Fruit fly (Drosophila melanogaster) S2 (cell line): Measurements from ENCODE around the gene hoe2.

Experiments
- CG8478 ChIP-seq: fragments of >200 bp; optimal IDR thresholded peaks from 2 replicates; lab custom pipeline; 2018
- CTCF ChIP-seq, 2 experiments: fragments of >200 bp; optimal IDR thresholded peaks; 2 replicates each; lab custom pipeline; 2018

DNA sequence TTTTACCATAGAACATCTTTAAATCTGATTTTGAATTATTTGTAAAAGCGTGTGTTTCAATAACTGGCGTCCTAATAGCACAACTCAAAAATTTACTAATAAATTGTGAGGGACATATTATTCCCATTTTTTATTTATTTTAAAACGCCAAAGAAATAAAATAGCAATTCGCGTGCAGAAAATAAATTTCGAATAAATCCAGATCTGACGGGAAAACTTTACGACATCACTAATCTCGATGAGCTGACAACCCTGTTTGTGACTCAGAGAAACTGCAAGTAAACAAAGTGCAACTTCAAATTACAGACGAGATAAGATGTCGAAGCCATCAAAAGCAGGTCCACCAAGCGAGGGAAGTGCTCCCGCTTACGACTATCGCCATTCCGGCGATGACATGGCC lies 29.2 kb upstream of the hoe2 start, which contains the start of gene CG34125:
- TF ChIP-seq CG8478 (lab: Kevin White, UChicago) (no peak), CTCF (optimal IDR thresholded peaks at IDR 0.05; lab: Kevin White, UChicago) (no peak)
